Worm (Caenorhabditis elegans) whole organism, midembryonic: ENCODE data around the gene sdz-36.

ENCODE experiments used
- T22C8.4 ChIP-seq: fragments of 200-800 bp; sonication (Bioruptor generic); IDR thresholded peaks from 2 replicates; pipeline ENCODE4 v1.3.6; 2022; ENCODE audit warnings: missing genetic modification characterization, missing compliant biosample characterization
- cog-1 ChIP-seq: sonication (generic microtip); optimal IDR thresholded peaks from 2 replicates; lab custom pipeline; 2016; ENCODE audit warnings: missing genetic modification characterization, missing compliant biosample characterization
- flt-1 ChIP-seq: fragments of 200-800 bp; sonication (Bioruptor generic); IDR thresholded peaks from 2 replicates; pipeline ENCODE4 v1.3.6; 2022; ENCODE audit warnings: missing genetic modification characterization, missing compliant biosample characterization
- klf-2 ChIP-seq: fragments of 200-800 bp; sonication (Bioruptor generic); conservative IDR thresholded peaks from 2 replicates; pipeline ENCODE4 v1.3.6; 2022; ENCODE audit warnings: missing genetic modification reagents, missing genetic modification characterization, missing compliant biosample characterization
- med-1 ChIP-seq: sonication (generic microtip); optimal IDR thresholded peaks from 2 replicates; lab custom pipeline; 2017; ENCODE audit warnings: missing genetic modification characterization, mild to moderate bottlenecking, missing compliant biosample characterization, antibody characterized with exemption, missing genetic modification reagents; ENCODE audit not compliant: insufficient read depth
- ref-1 ChIP-seq: fragments of 200-800 bp; sonication (Bioruptor generic); conservative IDR thresholded peaks from 2 replicates; pipeline ENCODE4 v1.3.6; 2022; ENCODE audit warnings: missing genetic modification reagents, missing genetic modification characterization, missing compliant biosample characterization
- tab-1 ChIP-seq: fragments of 200-800 bp; sonication (Bioruptor generic); IDR thresholded peaks from 2 replicates; pipeline ENCODE4 v1.3.6; 2022; ENCODE audit warnings: missing genetic modification characterization, missing compliant biosample characterization
- ztf-23 ChIP-seq: fragments of 200-800 bp; sonication (Bioruptor generic); IDR thresholded peaks from 2 replicates; pipeline ENCODE4 v1.3.6; 2022; ENCODE audit warnings: missing genetic modification reagents, missing genetic modification characterization, missing compliant biosample characterization
- ztf-29 ChIP-seq: fragments of 200-800 bp; sonication (Bioruptor generic); IDR thresholded peaks from 2 replicates; pipeline ENCODE4 v1.3.6; 2022; ENCODE audit warnings: missing genetic modification reagents, missing genetic modification characterization, missing compliant biosample characterization

The sdz-36 gene

ce11 chrIV:9699062-9699461, 8.3 kb downstream of the sdz-36 start:
- TF ChIP-seq ztf-23 (GFP tag; lab: Robert Waterston, UW) = no peak
- TF ChIP-seq T22C8.4 (GFP tag; lab: Robert Waterston, UW) = no peak
- TF ChIP-seq cog-1 (tag; lab: Kevin White, UChicago) = no peak
- no peak for TF ChIP-seq ztf-29 (GFP tag; lab: Robert Waterston, UW)
- TF ChIP-seq klf-2 = no peak
- no peak for TF ChIP-seq med-1
- no peak for TF ChIP-seq tab-1 (GFP tag; lab: Robert Waterston, UW)
- TF ChIP-seq flt-1 (GFP tag; lab: Robert Waterston, UW) = no peak
- no peak for TF ChIP-seq ref-1 (GFP tag; lab: Robert Waterston, UW)

- TF ChIP-seq ztf-23 (GFP tag; lab: Robert Waterston, UW) (no peak), cog-1 (tag; lab: Kevin White, UChicago) (no peak), flt-1 (GFP tag; lab: Robert Waterston, UW) (no peak), klf-2 (no peak), T22C8.4 (GFP tag; lab: Robert Waterston, UW) (no peak), med-1 (no peak), tab-1 (GFP tag; lab: Robert Waterston, UW) (no peak), ztf-29 (GFP tag; lab: Robert Waterston, UW) (no peak)
Observed at ce11 chrIV:9706704-9707197, 16.0 kb downstream of the sdz-36 start, which contains the start of the genes dcaf-1 and dph-3. dcaf-1 (minus strand) TSS chrIV:9706723. dph-3 (plus strand) TSS chrIV:9707147.

DNA sequence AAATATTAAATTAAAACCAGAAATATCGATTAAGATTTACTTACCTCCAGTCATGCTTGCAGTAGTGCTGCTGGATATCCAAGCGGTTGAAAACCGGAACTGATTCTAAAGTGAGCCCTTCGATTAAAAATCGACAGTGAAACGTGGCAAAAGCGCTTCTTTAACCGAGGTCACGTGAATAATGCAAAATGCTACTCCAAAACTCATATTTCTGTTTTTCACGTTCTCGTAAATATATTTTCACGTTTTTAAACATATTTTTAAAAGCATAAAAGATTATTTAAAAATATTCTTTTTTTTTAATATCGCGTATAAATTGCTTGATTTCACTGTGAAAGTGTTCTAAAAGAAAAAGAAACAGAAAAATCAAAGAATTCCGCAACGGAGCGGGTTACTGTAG, 18.5 kb downstream of the sdz-36 start, which contains the start of gene ant-1.3:
TSS of gene ant-1.3 (minus strand) at position 101 of the 400 bp plus-strand sequence.
- TF ChIP-seq med-1 = no peak
- no peak for TF ChIP-seq T22C8.4 (GFP tag; lab: Robert Waterston, UW)
- TF ChIP-seq ref-1 (GFP tag; lab: Robert Waterston, UW) = no peak
- TF ChIP-seq flt-1 (GFP tag; lab: Robert Waterston, UW) = no peak

DNA sequence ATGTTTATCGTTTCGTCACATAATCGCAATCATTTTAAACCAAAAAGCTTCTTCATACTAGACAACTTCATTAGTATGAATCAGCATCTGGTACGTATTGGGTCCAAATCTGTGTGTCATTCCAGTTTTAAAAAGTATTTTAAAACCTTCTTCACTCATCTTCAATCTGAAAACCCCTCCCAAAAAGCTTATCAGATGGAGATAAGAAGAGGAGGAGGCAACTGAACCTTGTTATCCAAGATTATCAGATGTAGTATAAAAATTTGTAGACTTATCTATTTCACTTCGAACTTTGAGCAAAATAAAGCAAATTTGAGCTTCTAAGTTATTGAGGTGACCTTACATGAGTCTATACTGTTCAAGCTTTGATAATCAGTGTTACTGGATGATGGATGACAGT, 19.1 kb downstream of the sdz-36 start, which contains the start of gene nhr-38:
TSS of gene nhr-38 (plus strand) at position 301 of the 400 bp plus-strand sequence.
- TF ChIP-seq cog-1 (tag; lab: Kevin White, UChicago) (no peak), med-1 (no peak), flt-1 (GFP tag; lab: Robert Waterston, UW) (no peak), ztf-29 (GFP tag; lab: Robert Waterston, UW) (no peak), ref-1 (GFP tag; lab: Robert Waterston, UW) (no peak)

DNA sequence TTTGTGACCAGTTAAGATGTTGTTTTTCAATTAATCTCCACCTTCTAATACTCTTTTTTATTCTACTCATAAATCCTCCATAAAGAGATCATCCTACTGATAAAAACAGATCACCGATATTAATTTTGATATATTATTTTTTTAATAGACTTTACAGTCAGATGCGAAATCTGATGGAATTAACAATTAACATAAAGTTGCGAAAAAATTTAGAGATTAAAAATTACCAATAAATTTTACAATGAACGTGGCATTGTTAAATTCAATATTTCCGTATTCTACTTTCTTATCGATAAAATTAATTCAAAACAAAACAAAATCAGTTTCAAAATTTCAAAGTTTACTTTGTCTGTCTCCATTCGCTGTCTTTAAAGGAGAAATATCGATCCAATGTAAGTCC, 22.0 kb downstream of the sdz-36 start, which contains the start of gene K01H12.4:
TSS of gene K01H12.4 (plus strand) at position 301 of the 400 bp plus-strand sequence.
- TF ChIP-seq ztf-23 (GFP tag; lab: Robert Waterston, UW) (no peak), tab-1 (GFP tag; lab: Robert Waterston, UW) (no peak)

DNA sequence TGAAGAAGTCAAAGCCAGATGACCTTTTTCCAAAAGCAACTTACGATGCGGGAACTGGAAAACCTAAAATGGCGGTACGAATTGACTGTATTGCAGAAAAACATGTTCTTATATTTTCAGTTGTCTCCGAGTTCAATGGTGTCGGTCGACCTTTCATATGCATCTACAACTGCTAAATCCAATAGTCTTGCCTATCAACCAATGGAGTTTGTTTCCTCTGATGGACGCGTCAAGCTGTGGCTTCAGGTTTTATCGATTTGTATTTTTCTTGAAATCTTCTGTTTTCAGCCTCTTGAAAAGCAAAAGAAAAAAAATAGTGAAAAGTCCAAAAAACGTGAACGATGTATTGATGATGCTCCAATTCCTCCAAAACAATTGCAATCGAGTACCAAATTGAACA, 23.5 kb downstream of the sdz-36 start:
- TF ChIP-seq flt-1 (GFP tag; lab: Robert Waterston, UW) = no peak
- TF ChIP-seq klf-2 = no peak
- no peak for TF ChIP-seq ztf-29 (GFP tag; lab: Robert Waterston, UW)
- TF ChIP-seq med-1 = no peak
- no peak for TF ChIP-seq ztf-23 (GFP tag; lab: Robert Waterston, UW)
- TF ChIP-seq tab-1 (GFP tag; lab: Robert Waterston, UW) = no peak
- TF ChIP-seq T22C8.4 (GFP tag; lab: Robert Waterston, UW) = no peak
- no peak for TF ChIP-seq ref-1 (GFP tag; lab: Robert Waterston, UW)
- TF ChIP-seq cog-1 (tag; lab: Kevin White, UChicago) = no peak

DNA sequence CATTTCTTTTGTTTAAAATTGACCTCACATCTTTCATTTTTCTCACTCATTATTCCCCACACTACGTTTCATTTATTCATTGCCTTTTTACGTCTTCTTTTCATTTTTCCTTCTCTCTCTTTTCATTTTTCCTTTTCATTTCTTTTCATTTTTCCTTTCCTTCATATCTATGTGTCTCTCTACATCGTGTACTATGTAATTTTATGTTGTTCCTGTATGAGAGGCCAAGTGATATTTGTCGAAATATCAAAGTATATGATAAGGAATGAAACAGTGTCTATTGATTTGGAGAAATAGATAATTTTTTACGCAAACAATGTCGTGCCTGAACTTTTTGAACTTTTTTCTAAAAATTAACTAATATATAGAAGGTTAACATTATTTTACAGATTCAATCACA, 25.7 kb downstream of the sdz-36 start:
- no peak for TF ChIP-seq ref-1 (GFP tag; lab: Robert Waterston, UW)
- no peak for TF ChIP-seq T22C8.4 (GFP tag; lab: Robert Waterston, UW)
- TF ChIP-seq med-1 = no peak
- no peak for TF ChIP-seq klf-2
- no peak for TF ChIP-seq cog-1 (tag; lab: Kevin White, UChicago)
- TF ChIP-seq flt-1 (GFP tag; lab: Robert Waterston, UW) = no peak
- TF ChIP-seq ztf-23 (GFP tag; lab: Robert Waterston, UW) = no peak
- no peak for TF ChIP-seq tab-1 (GFP tag; lab: Robert Waterston, UW)
- TF ChIP-seq ztf-29 (GFP tag; lab: Robert Waterston, UW) = no peak

DNA sequence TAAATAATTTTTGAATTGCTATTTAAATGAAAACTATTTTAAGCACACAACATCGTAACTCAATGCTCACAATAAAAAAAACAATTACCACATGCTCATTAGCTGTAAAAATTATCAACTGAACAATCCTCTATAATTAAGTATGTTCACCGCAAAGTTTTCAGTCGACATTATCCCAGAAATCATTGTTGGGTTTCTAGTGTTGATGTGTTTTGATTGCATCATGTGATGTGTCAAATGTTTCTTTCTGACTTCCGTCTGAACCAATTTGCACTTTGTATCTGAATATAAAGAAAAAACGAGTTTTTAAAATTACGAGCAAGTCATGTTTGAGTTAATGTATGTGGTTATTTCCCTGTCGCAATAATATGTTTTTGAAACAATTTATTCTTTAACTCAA, 27.1 kb downstream of the sdz-36 start:
- TF ChIP-seq ztf-29 (GFP tag; lab: Robert Waterston, UW) = no peak
- TF ChIP-seq med-1 = no peak
- TF ChIP-seq T22C8.4 (GFP tag; lab: Robert Waterston, UW) = no peak
- no peak for TF ChIP-seq tab-1 (GFP tag; lab: Robert Waterston, UW)
- TF ChIP-seq klf-2 = no peak
- no peak for TF ChIP-seq cog-1 (tag; lab: Kevin White, UChicago)
- no peak for TF ChIP-seq flt-1 (GFP tag; lab: Robert Waterston, UW)
- TF ChIP-seq ztf-23 (GFP tag; lab: Robert Waterston, UW) = no peak
- no peak for TF ChIP-seq ref-1 (GFP tag; lab: Robert Waterston, UW)

DNA sequence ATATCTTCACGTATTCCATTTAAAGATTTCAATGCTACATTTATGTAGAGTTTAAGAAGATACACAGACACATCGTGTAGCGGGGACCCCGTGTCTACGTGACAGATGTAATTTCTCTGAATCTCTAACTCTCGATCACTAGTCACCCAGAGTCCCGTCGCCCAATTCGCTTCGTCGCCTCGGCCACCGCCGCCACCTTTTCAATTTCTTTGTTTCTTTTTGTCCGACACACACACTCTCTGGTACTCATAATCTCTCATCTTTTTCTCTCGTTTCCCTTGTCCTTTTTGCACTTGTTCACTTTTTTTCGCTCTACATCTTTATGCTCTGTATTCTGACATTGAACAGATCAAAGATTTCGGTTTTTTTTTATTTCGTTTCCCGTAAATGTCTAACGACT, 27.7 kb downstream of the sdz-36 start:
- TF ChIP-seq ztf-23 (GFP tag; lab: Robert Waterston, UW) (no peak), cog-1 (tag; lab: Kevin White, UChicago) (peak; percentile 9)

DNA sequence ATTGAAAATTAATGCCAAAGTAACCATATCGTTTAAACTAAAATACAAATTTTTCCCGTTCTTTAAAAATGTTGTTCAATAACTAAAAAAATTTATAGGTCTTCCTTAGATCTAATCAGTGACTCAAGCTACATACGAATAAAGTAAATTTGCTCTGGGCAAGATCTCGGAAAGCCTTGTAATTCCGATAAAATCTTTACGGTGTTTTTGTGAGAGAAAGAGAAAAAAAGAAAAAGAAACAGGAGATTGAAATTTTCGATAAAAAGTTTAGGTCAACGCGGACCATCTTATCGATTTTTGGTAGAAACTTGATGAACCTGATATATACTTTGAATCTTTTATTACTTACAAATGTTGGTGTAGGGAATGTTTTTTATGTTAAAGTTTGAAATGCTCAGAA, 32.4 kb downstream of the sdz-36 start:
- TF ChIP-seq ztf-23 (GFP tag; lab: Robert Waterston, UW) = no peak
- no peak for TF ChIP-seq T22C8.4 (GFP tag; lab: Robert Waterston, UW)
- TF ChIP-seq ref-1 (GFP tag; lab: Robert Waterston, UW) = no peak
- no peak for TF ChIP-seq cog-1 (tag; lab: Kevin White, UChicago)
- no peak for TF ChIP-seq med-1
- no peak for TF ChIP-seq klf-2
- no peak for TF ChIP-seq ztf-29 (GFP tag; lab: Robert Waterston, UW)
- no peak for TF ChIP-seq tab-1 (GFP tag; lab: Robert Waterston, UW)
- TF ChIP-seq flt-1 (GFP tag; lab: Robert Waterston, UW) = no peak
